Fruit fly (Drosophila melanogaster) whole organism, embryonic: Measurements from ENCODE around the gene Atat.

Experiments used
- ATbp ChIP-seq: fragments of 200-800 bp; sonication (Bioruptor generic); optimal IDR thresholded peaks from 2 replicates; lab custom pipeline; 2017; ENCODE audit warnings: missing biosample characterization, mild to moderate bottlenecking, missing genetic modification characterization, missing genetic modification reagents
- CG10267 ChIP-seq: fragments of 200-800 bp; sonication (Bioruptor generic); optimal IDR thresholded peaks from 2 replicates; lab custom pipeline; 2018; ENCODE audit warnings: missing biosample characterization, mild to moderate bottlenecking, missing genetic modification characterization, moderate library complexity
- CG11723 ChIP-seq: fragments of 200-800 bp; sonication (Bioruptor generic); optimal IDR thresholded peaks from 2 replicates; lab custom pipeline; 2017; ENCODE audit warnings: missing biosample characterization, mild to moderate bottlenecking, missing genetic modification characterization
- CG12391 ChIP-seq: fragments of 200-800 bp; sonication (Bioruptor generic); optimal IDR thresholded peaks from 3 replicates; lab custom pipeline; 2018; ENCODE audit warnings: missing biosample characterization, mild to moderate bottlenecking, missing genetic modification characterization, moderate library complexity
- CG12744 ChIP-seq: fragments of 200-800 bp; sonication (Bioruptor generic); optimal IDR thresholded peaks from 2 replicates; lab custom pipeline; 2016; ENCODE audit warnings: missing biosample characterization, missing genetic modification characterization
- CG13424 ChIP-seq: fragments of 200-800 bp; sonication (Bioruptor generic); optimal IDR thresholded peaks from 2 replicates; lab custom pipeline; 2019; ENCODE audit warnings: missing biosample characterization, mild to moderate bottlenecking, missing genetic modification characterization, moderate library complexity
- CG13775 ChIP-seq: fragments of 200-800 bp; sonication (Bioruptor generic); optimal IDR thresholded peaks from 3 replicates; lab custom pipeline; 2017; ENCODE audit warnings: missing biosample characterization, mild to moderate bottlenecking, missing genetic modification characterization
- CG15011 ChIP-seq: fragments of 200-800 bp; sonication (Bioruptor generic); optimal IDR thresholded peaks from 3 replicates; lab custom pipeline; 2018; ENCODE audit warnings: missing biosample characterization, mild to moderate bottlenecking, missing genetic modification characterization
- CG15514 ChIP-seq: fragments of 200-800 bp; sonication (Bioruptor generic); optimal IDR thresholded peaks from 3 replicates; lab custom pipeline; 2017; ENCODE audit warnings: missing biosample characterization, missing genetic modification characterization, mild to moderate bottlenecking, moderate library complexity, missing genetic modification reagents
- CG17359 ChIP-seq: fragments of 200-800 bp; sonication (Bioruptor generic); optimal IDR thresholded peaks from 3 replicates; lab custom pipeline; 2018; ENCODE audit warnings: missing biosample characterization, mild to moderate bottlenecking, missing genetic modification characterization, moderate library complexity
- CG17361 ChIP-seq: fragments of 200-800 bp; sonication (Bioruptor generic); IDR thresholded peaks from 3 replicates; pipeline ENCODE4 v1.3.6; 2022; ENCODE audit warnings: missing biosample characterization, missing genetic modification characterization
- CG18262 ChIP-seq: fragments of 200-800 bp; optimal IDR thresholded peaks from 3 replicates; lab custom pipeline; 2019; ENCODE audit warnings: missing biosample characterization, mild to moderate bottlenecking, missing genetic modification characterization, moderate library complexity
- CG18619 ChIP-seq: fragments of 200-800 bp; sonication (Bioruptor generic); optimal IDR thresholded peaks from 3 replicates; lab custom pipeline; 2017; ENCODE audit warnings: missing biosample characterization, mild to moderate bottlenecking, missing genetic modification characterization
- CG30403 ChIP-seq: fragments of 200-800 bp; sonication (Bioruptor generic); optimal IDR thresholded peaks from 3 replicates; lab custom pipeline; 2016; ENCODE audit warnings: missing biosample characterization, missing genetic modification characterization
- CG31441 ChIP-seq: fragments of 200-800 bp; sonication (Bioruptor generic); IDR thresholded peaks from 2 replicates; pipeline ENCODE4 v1.3.6; 2022; ENCODE audit warnings: missing biosample characterization, missing genetic modification characterization
- CG42726 ChIP-seq: fragments of 200-800 bp; sonication (Bioruptor generic); IDR thresholded peaks from 2 replicates; pipeline ENCODE4 v1.3.6; 2022; ENCODE audit warnings: missing biosample characterization, missing genetic modification characterization; ENCODE audit not compliant: partially characterized antibody
- CG8290 ChIP-seq, 3 experiments: fragments of 200-800 bp; sonication (Bioruptor generic); optimal IDR thresholded peaks; 2 replicates each; lab custom pipeline; 2016 to 2019; ENCODE audit warnings: missing biosample characterization in 3 of 3, missing genetic modification characterization in 3 of 3, mild to moderate bottlenecking in 2 of 3, moderate library complexity in 1 of 3
- CG9609 ChIP-seq: fragments of 200-800 bp; sonication (Bioruptor generic); optimal IDR thresholded peaks from 3 replicates; lab custom pipeline; 2016; ENCODE audit warnings: missing biosample characterization, missing genetic modification characterization
- CG9727 ChIP-seq: fragments of 200-800 bp; sonication (Bioruptor generic); optimal IDR thresholded peaks from 3 replicates; lab custom pipeline; 2017; ENCODE audit warnings: missing biosample characterization, mild to moderate bottlenecking, missing genetic modification characterization
- CG9797 ChIP-seq: fragments of 200-800 bp; sonication (Bioruptor generic); optimal IDR thresholded peaks from 3 replicates; lab custom pipeline; 2018; ENCODE audit warnings: missing biosample characterization, mild to moderate bottlenecking, missing genetic modification characterization
- CG9932 ChIP-seq: fragments of 200-800 bp; sonication (Bioruptor generic); IDR thresholded peaks from 2 replicates; pipeline ENCODE4 v1.3.6; 2022; ENCODE audit warnings: missing biosample characterization, missing genetic modification characterization
- D ChIP-seq, 2 experiments: fragments of 200-800 bp in 1 of 2; fragments of >200 bp in 1 of 2; sonication (Bioruptor generic) in 1 of 2; optimal IDR thresholded peaks; 2 replicates in 1 of 2; 3 replicates in 1 of 2; lab custom pipeline; 2017; ENCODE audit warnings: mild to moderate bottlenecking in 1 of 2, missing biosample characterization in 1 of 2, missing genetic modification characterization in 1 of 2, missing genetic modification reagents in 1 of 2
- D19B ChIP-seq: fragments of 200-800 bp; sonication (Bioruptor generic); optimal IDR thresholded peaks from 2 replicates; lab custom pipeline; 2017; ENCODE audit warnings: missing biosample characterization, mild to moderate bottlenecking, missing genetic modification characterization
- Hey ChIP-seq: fragments of 200-800 bp; sonication (Bioruptor generic); optimal IDR thresholded peaks from 3 replicates; lab custom pipeline; 2018; ENCODE audit warnings: missing biosample characterization, mild to moderate bottlenecking, missing genetic modification characterization
- Hsf ChIP-seq: fragments of 200-800 bp; sonication (Bioruptor generic); optimal IDR thresholded peaks from 3 replicates; lab custom pipeline; 2016; ENCODE audit warnings: missing biosample characterization, missing genetic modification characterization
- Max ChIP-seq: fragments of 200-800 bp; sonication (Bioruptor generic); optimal IDR thresholded peaks from 2 replicates; lab custom pipeline; 2016; ENCODE audit warnings: missing biosample characterization, mild to moderate bottlenecking, missing genetic modification characterization
- Med ChIP-seq: fragments of 200-800 bp; sonication (Bioruptor generic); peaks from one replicate; lab custom pipeline; 2016; ENCODE audit warnings: missing biosample characterization, missing genetic modification characterization, mild to moderate bottlenecking, inconsistent platforms, moderate library complexity
- Mrtf ChIP-seq: fragments of 200-800 bp; sonication (Bioruptor generic); IDR thresholded peaks from 3 replicates; pipeline ENCODE4 v1.3.6; 2022; ENCODE audit warnings: missing biosample characterization, missing genetic modification characterization
- Nf-YC ChIP-seq: fragments of 200-800 bp; optimal IDR thresholded peaks from 3 replicates; lab custom pipeline; 2019; ENCODE audit warnings: missing biosample characterization, mild to moderate bottlenecking, missing genetic modification characterization, moderate library complexity
- NfI ChIP-seq: fragments of 200-800 bp; sonication (Bioruptor generic); optimal IDR thresholded peaks from 3 replicates; lab custom pipeline; 2018; ENCODE audit warnings: missing biosample characterization, mild to moderate bottlenecking, missing genetic modification characterization, moderate library complexity
- PHDP ChIP-seq: fragments of 200-800 bp; sonication (Bioruptor generic); optimal IDR thresholded peaks from 3 replicates; lab custom pipeline; 2018; ENCODE audit warnings: missing biosample characterization, mild to moderate bottlenecking, missing genetic modification characterization, moderate library complexity
- Sox100B ChIP-seq: fragments of 200-800 bp; sonication (Bioruptor generic); optimal IDR thresholded peaks from 3 replicates; lab custom pipeline; 2018; ENCODE audit warnings: missing biosample characterization, mild to moderate bottlenecking, missing genetic modification characterization
- Stat92E ChIP-seq, 3 experiments: fragments of >200 bp in 2 of 3; fragments of 200-800 bp in 1 of 3; sonication (Bioruptor generic) in 1 of 3; optimal IDR thresholded peaks; 2 replicates each; lab custom pipeline; 2017 to 2019; ENCODE audit warnings: missing biosample characterization in 3 of 3, missing genetic modification characterization in 3 of 3, mild to moderate bottlenecking in 1 of 3, moderate library complexity in 1 of 3
- Vsx1 ChIP-seq: fragments of 200-800 bp; sonication (Bioruptor generic); optimal IDR thresholded peaks from 2 replicates; lab custom pipeline; 2017; ENCODE audit warnings: missing biosample characterization, mild to moderate bottlenecking, missing genetic modification characterization, missing genetic modification reagents
- bcd ChIP-seq: fragments of 200-800 bp; sonication (Bioruptor generic); optimal IDR thresholded peaks from 2 replicates; lab custom pipeline; 2017; ENCODE audit warnings: missing biosample characterization, mild to moderate bottlenecking, missing genetic modification characterization
- bsh ChIP-seq, 2 experiments: fragments of 200-800 bp; sonication (Bioruptor generic); optimal IDR thresholded peaks; 2 replicates each; lab custom pipeline; 2017 to 2018; ENCODE audit warnings: mild to moderate bottlenecking in 2 of 2, missing biosample characterization in 2 of 2, missing genetic modification characterization in 2 of 2, moderate library complexity in 1 of 2
- cg ChIP-seq: fragments of 200-800 bp; sonication (Bioruptor generic); optimal IDR thresholded peaks from 3 replicates; lab custom pipeline; 2019; ENCODE audit warnings: missing biosample characterization, mild to moderate bottlenecking, missing genetic modification characterization, moderate library complexity
- cwo ChIP-seq: fragments of 200-800 bp; sonication (Bioruptor generic); optimal IDR thresholded peaks from 3 replicates; lab custom pipeline; 2017; ENCODE audit warnings: missing biosample characterization, missing genetic modification characterization, mild to moderate bottlenecking, moderate library complexity, missing genetic modification reagents
- dmrt99B ChIP-seq: fragments of 200-800 bp; sonication (Bioruptor generic); optimal IDR thresholded peaks from 2 replicates; lab custom pipeline; 2018; ENCODE audit warnings: missing biosample characterization, mild to moderate bottlenecking, missing genetic modification characterization, moderate library complexity
- grau ChIP-seq: fragments of 200-800 bp; optimal IDR thresholded peaks from 3 replicates; lab custom pipeline; 2019; ENCODE audit warnings: missing biosample characterization, mild to moderate bottlenecking, missing genetic modification characterization, moderate library complexity
- jigr1 ChIP-seq: fragments of 200-800 bp; sonication (Bioruptor generic); IDR thresholded peaks from 3 replicates; pipeline ENCODE4 v1.3.6; 2022; ENCODE audit warnings: missing biosample characterization, missing genetic modification characterization
- lmd ChIP-seq: fragments of 200-800 bp; sonication (Bioruptor generic); IDR thresholded peaks from 2 replicates; pipeline ENCODE4 v1.3.6; 2022; ENCODE audit warnings: missing biosample characterization, missing genetic modification characterization
- mam ChIP-seq: fragments of 200-800 bp; sonication (Bioruptor generic); optimal IDR thresholded peaks from 3 replicates; lab custom pipeline; 2016; ENCODE audit warnings: missing biosample characterization, missing genetic modification characterization
- scrt ChIP-seq: fragments of 200-800 bp; sonication (Bioruptor generic); optimal IDR thresholded peaks from 2 replicates; lab custom pipeline; 2018; ENCODE audit warnings: missing biosample characterization, mild to moderate bottlenecking, missing genetic modification characterization, moderate library complexity
- twi ChIP-seq: fragments of 200-800 bp; optimal IDR thresholded peaks from 2 replicates; lab custom pipeline; 2019; ENCODE audit warnings: missing biosample characterization, mild to moderate bottlenecking, missing genetic modification characterization, moderate library complexity
- vvl ChIP-seq: fragments of 200-800 bp; sonication (Bioruptor generic); IDR thresholded peaks from 2 replicates; pipeline ENCODE4 v1.3.6; 2022; ENCODE audit warnings: missing biosample characterization, missing genetic modification characterization
- wdn ChIP-seq: fragments of 200-800 bp; sonication (Bioruptor generic); IDR thresholded peaks from 2 replicates; pipeline ENCODE4 v1.3.6; 2022; ENCODE audit warnings: missing biosample characterization, missing genetic modification characterization

The Atat gene

dm6 chr3L:9468261-9468890, 41.8 kb upstream of the Atat start (continued):
- TF ChIP-seq NfI = peak; percentile 7
- no peak for TF ChIP-seq Stat92E (GFP tag; optimal IDR thresholded peaks at IDR 0.05; lab: Kevin White, UChicago)
- TF ChIP-seq CG13775 (GFP tag; lab: Kevin White, UChicago) = peak; percentile 26
- TF ChIP-seq CG17361 (GFP tag; lab: Robert Waterston, UW) = peak; percentile 60
- peak; percentile 14 for TF ChIP-seq Vsx1 (GFP tag; lab: Kevin White, UChicago)
- TF ChIP-seq grau (tag; lab: Kevin White, UChicago) = peak; percentile 34
- no peak for TF ChIP-seq cg (GFP tag; lab: Kevin White, UChicago)
- TF ChIP-seq CG10267 (tag; lab: Kevin White, UChicago) = peak; percentile 23
- TF ChIP-seq vvl = 0 out of 2 replicates have a peak, but pooled peaks have one; percentile 9
- no peak for TF ChIP-seq CG12744
- peak; percentile 55 for TF ChIP-seq dmrt99B (tag; lab: Kevin White, UChicago)
- TF ChIP-seq CG15514 (GFP tag; lab: Kevin White, UChicago) = peak; percentile 3
- TF ChIP-seq scrt (GFP tag; lab: Kevin White, UChicago) = peak; percentile 11
- TF ChIP-seq jigr1 = no peak
- peak; percentile 35 for TF ChIP-seq CG12391 (tag; lab: Kevin White, UChicago)
- no peak for TF ChIP-seq D (optimal IDR thresholded peaks at IDR 0.05; lab: Kevin White, UChicago)
- TF ChIP-seq D (GFP tag; optimal IDR thresholded peaks at IDR 0.05; lab: Kevin White, UChicago) = peak; percentile 34
- peak; percentile 24 for TF ChIP-seq mam (GFP tag; lab: Kevin White, UChicago)
- no peak for TF ChIP-seq CG9797 (GFP tag; lab: Kevin White, UChicago)
- peak in 1 of 2 experiments; percentile 32 for TF ChIP-seq bsh (GFP tag; optimal IDR thresholded peaks at IDR 0.05; lab: Kevin White, UChicago)
- peak; percentile 30 for TF ChIP-seq PHDP
- no peak for TF ChIP-seq wdn (GFP tag; lab: Robert Waterston, UW)
- TF ChIP-seq CG11723 (GFP tag; lab: Kevin White, UChicago) = peak; percentile 31
- TF ChIP-seq CG31441 = peak; percentile 63; the same call in 1 of the 2 replicates
- peak; percentile 76 for TF ChIP-seq Med (GFP tag; lab: Kevin White, UChicago)
- TF ChIP-seq CG30403 = peak; percentile 36
- peak; percentile 14 for TF ChIP-seq Max (GFP tag; lab: Kevin White, UChicago)
- TF ChIP-seq CG8290 (GFP tag; optimal IDR thresholded peaks at IDR 0.05; lab: Kevin White, UChicago) = no peak
- peak in 1 of 2 experiments; percentile 1 for TF ChIP-seq CG8290 (tag; optimal IDR thresholded peaks at IDR 0.05; lab: Kevin White, UChicago)
- TF ChIP-seq CG13424 (tag; lab: Kevin White, UChicago) = peak; percentile 4
- 0 out of 2 replicates have a peak, but pooled peaks have one; percentile 26 for TF ChIP-seq lmd
- TF ChIP-seq Sox100B = peak; percentile 64
- no peak for TF ChIP-seq twi
- TF ChIP-seq Mrtf (GFP tag; lab: Robert Waterston, UW) = no peak
- TF ChIP-seq cwo (GFP tag; lab: Kevin White, UChicago) = peak; percentile 47
- peak; percentile 21 for TF ChIP-seq bcd (GFP tag; lab: Kevin White, UChicago)
- no peak for TF ChIP-seq CG42726
- TF ChIP-seq Hey (tag; lab: Kevin White, UChicago) = no peak
- TF ChIP-seq CG17359 = peak; percentile 16
- TF ChIP-seq Hsf (GFP tag; lab: Kevin White, UChicago) = peak; percentile 37
- peak; percentile 11 for TF ChIP-seq CG9609 (GFP tag; lab: Kevin White, UChicago)
- TF ChIP-seq CG9727 (GFP tag; lab: Kevin White, UChicago) = peak; percentile 28
- TF ChIP-seq Nf-YC (tag; lab: Kevin White, UChicago) = no peak
- TF ChIP-seq D19B (GFP tag; lab: Kevin White, UChicago) = peak; percentile 76
- peak; percentile 60 for TF ChIP-seq CG18262 (tag; lab: Kevin White, UChicago)
- TF ChIP-seq CG15011 (GFP tag; lab: Kevin White, UChicago) = peak; percentile 14
- peak; percentile 13 for TF ChIP-seq CG18619
- peak; percentile 12; the same call in 1 of the 2 replicates for TF ChIP-seq CG9932
- peak; percentile 7 for TF ChIP-seq ATbp
